Fruit fly (Drosophila melanogaster): ENCODE measurements around the gene tzn.

tzn gene

dm6 chr3L:20778224-20779063 lies 20.0 kb upstream of the tzn start, which contains the start of the genes Pex16 and Pex14 (continued):
- no peak for TF ChIP-seq Vsx1 (GFP tag; optimal IDR thresholded peaks at IDR 0.05)
- TF ChIP-seq CG2678 (tag; optimal IDR thresholded peaks at IDR 0.05) = peak; percentile 70
- TF ChIP-seq CG6813 (GFP tag; optimal IDR thresholded peaks at IDR 0.05) = no peak
- TF ChIP-seq YL-1 (GFP tag; optimal IDR thresholded peaks at IDR 0.05) = peak; percentile 47
- peak; percentile 85 for TF ChIP-seq lilli (GFP tag; optimal IDR thresholded peaks at IDR 0.05)
- TF ChIP-seq CG6272 (GFP tag; IDR thresholded peaks at IDR 0.05) = peak; percentile 54; the same call in 1 of the 2 replicates
- TF ChIP-seq aop (GFP tag; IDR thresholded peaks at IDR 0.05) = no peak
- peak; percentile 69 for TF ChIP-seq NfI (GFP tag; optimal IDR thresholded peaks at IDR 0.05)
- no peak for TF ChIP-seq CG42726 (GFP tag; IDR thresholded peaks at IDR 0.05; ENCODE audit: partially characterized antibody)
- peak; percentile 20 for TF ChIP-seq CG12071 (GFP tag; optimal IDR thresholded peaks at IDR 0.05)
- peak; percentile 76 for TF ChIP-seq az2 (GFP tag; optimal IDR thresholded peaks at IDR 0.05)
- TF ChIP-seq NK7.1 (GFP tag; optimal IDR thresholded peaks at IDR 0.05) = peak; percentile 66
- peak; percentile 51 for TF ChIP-seq CG18476 (GFP tag; optimal IDR thresholded peaks at IDR 0.05)
- no peak for TF ChIP-seq CrebB (tag; optimal IDR thresholded peaks at IDR 0.05)
- TF ChIP-seq pros (GFP tag; optimal IDR thresholded peaks at IDR 0.05) = no peak
- TF ChIP-seq ftz-f1 (GFP tag; optimal IDR thresholded peaks at IDR 0.05) = no peak
- TF ChIP-seq sug (tag; optimal IDR thresholded peaks at IDR 0.05) = peak; percentile 53
- no peak for TF ChIP-seq Bgb (GFP tag; IDR thresholded peaks at IDR 0.05; ENCODE audit: partially characterized antibody)
- peak; percentile 32 for TF ChIP-seq nerfin-1 (tag; optimal IDR thresholded peaks at IDR 0.05)
- TF ChIP-seq Fer2 (tag; optimal IDR thresholded peaks at IDR 0.05) = peak; percentile 62
- no peak for TF ChIP-seq D19A (tag; optimal IDR thresholded peaks at IDR 0.05)
- peak; percentile 31 for TF ChIP-seq HHEX (GFP tag; optimal IDR thresholded peaks at IDR 0.05)
- no peak for TF ChIP-seq CTCF (GFP tag; optimal IDR thresholded peaks at IDR 0.05)
- TF ChIP-seq ara (GFP tag; IDR thresholded peaks at IDR 0.05) = peak; percentile 37
- TF ChIP-seq CG15514 (GFP tag; optimal IDR thresholded peaks at IDR 0.05) = peak; percentile 49
- no peak for TF ChIP-seq dmrt99B (tag; optimal IDR thresholded peaks at IDR 0.05)
- peak; percentile 82 for TF ChIP-seq Gug (GFP tag; IDR thresholded peaks at IDR 0.05)
- no peak for TF ChIP-seq nau (GFP tag; optimal IDR thresholded peaks at IDR 0.05)
- TF ChIP-seq cg (GFP tag; optimal IDR thresholded peaks at IDR 0.05) = no peak
- TF ChIP-seq trh (GFP tag; optimal IDR thresholded peaks at IDR 0.05) = peak; percentile 24
- TF ChIP-seq hb (GFP tag; IDR thresholded peaks at IDR 0.05; ENCODE audit: partially characterized antibody) = no peak
- TF ChIP-seq ash1 (GFP tag; optimal IDR thresholded peaks at IDR 0.05) = no peak
- TF ChIP-seq Ssrp (tag; optimal IDR thresholded peaks at IDR 0.05) = peak; percentile 65
- no peak for TF ChIP-seq salm (tag; optimal IDR thresholded peaks at IDR 0.05)
- TF ChIP-seq dati (GFP tag; IDR thresholded peaks at IDR 0.05) = no peak
- peak; percentile 44 for TF ChIP-seq Sry-δ (GFP tag; optimal IDR thresholded peaks at IDR 0.05)
- peak; percentile 2 for TF ChIP-seq CG4707 (GFP tag; optimal IDR thresholded peaks at IDR 0.05)
- TF ChIP-seq zfh2 (GFP tag; optimal IDR thresholded peaks at IDR 0.05) = peak; percentile 85
- TF ChIP-seq grau (tag; optimal IDR thresholded peaks at IDR 0.05) = peak; percentile 63
- TF ChIP-seq stwl (tag; optimal IDR thresholded peaks at IDR 0.05) = peak; percentile 30
- TF ChIP-seq B-H2 (GFP tag; optimal IDR thresholded peaks at IDR 0.05) = no peak
- peak; percentile 77 for TF ChIP-seq gem (tag; optimal IDR thresholded peaks at IDR 0.05)
- no peak for TF ChIP-seq chinmo (GFP tag; IDR thresholded peaks at IDR 0.05; ENCODE audit: partially characterized antibody)
- no peak for TF ChIP-seq fd102C (GFP tag; optimal IDR thresholded peaks at IDR 0.05)
- TF ChIP-seq Drgx (GFP tag; IDR thresholded peaks at IDR 0.05) = peak; percentile 57
- TF ChIP-seq kni (GFP tag; optimal IDR thresholded peaks at IDR 0.05) = no peak
- TF ChIP-seq Neu2 (GFP tag; optimal IDR thresholded peaks at IDR 0.05; ENCODE audit: borderline replicate concordance) = no peak
- peak; percentile 81 for TF ChIP-seq Antp (GFP tag; optimal IDR thresholded peaks at IDR 0.05)
